Worm (Caenorhabditis elegans) whole organism, young adult: Measurements from ENCODE around the gene K03A11.6.

Experiments
- F22D6.2 ChIP-seq: sonication (generic microtip); optimal IDR thresholded peaks from 2 replicates; lab custom pipeline; 2016; ENCODE audit warnings: mild to moderate bottlenecking, missing genetic modification characterization, missing compliant biosample characterization
- F23B12.7 ChIP-seq: sonication (generic microtip); optimal IDR thresholded peaks from 2 replicates; lab custom pipeline; 2017; ENCODE audit warnings: missing genetic modification characterization, mild to moderate bottlenecking, missing compliant biosample characterization, antibody characterized with exemption, moderate library complexity; ENCODE audit not compliant: insufficient read depth
- F33H1.4 ChIP-seq: fragments of 200-800 bp; sonication (Bioruptor generic); IDR thresholded peaks from 2 replicates; pipeline ENCODE4 v1.3.6; 2022; ENCODE audit warnings: missing genetic modification reagents, missing genetic modification characterization, missing compliant biosample characterization
- F52B5.7 ChIP-seq: sonication (generic microtip); optimal IDR thresholded peaks from 2 replicates; lab custom pipeline; 2016; ENCODE audit warnings: mild to moderate bottlenecking, missing genetic modification characterization, missing compliant biosample characterization
- F55B11.4 ChIP-seq: sonication (generic microtip); optimal IDR thresholded peaks from 2 replicates; lab custom pipeline; 2016; ENCODE audit warnings: missing compliant biosample characterization, missing genetic modification characterization, borderline replicate concordance; ENCODE audit not compliant: insufficient read depth
- K11D2.4 ChIP-seq: fragments of 200-800 bp; sonication (Bioruptor generic); IDR thresholded peaks from 2 replicates; pipeline ENCODE4 v1.3.6; 2022; ENCODE audit warnings: missing genetic modification reagents, missing genetic modification characterization, missing compliant biosample characterization
- ama-1 ChIP-seq, 3 experiments: fragments of 150-350 bp in 1 of 3; sonication (generic microtip) in 2 of 3; optimal IDR thresholded peaks; 2 replicates each; lab custom pipeline; 2014 to 2018; ENCODE audit warnings: missing biosample characterization in 2 of 3, missing genetic modification characterization in 2 of 3, missing genetic modification reagents in 2 of 3
- athp-1 ChIP-seq: sonication (generic microtip); optimal IDR thresholded peaks from 2 replicates; lab custom pipeline; 2017; ENCODE audit warnings: mild to moderate bottlenecking, missing genetic modification characterization, missing compliant biosample characterization
- attf-3 ChIP-seq: fragments of 200-800 bp; sonication (Bioruptor generic); conservative IDR thresholded peaks from 2 replicates; pipeline ENCODE4 v1.3.6; 2022; ENCODE audit warnings: missing genetic modification reagents, missing genetic modification characterization, missing compliant biosample characterization
- cebp-2 ChIP-seq: fragments of 200-800 bp; sonication (Bioruptor generic); IDR thresholded peaks from 2 replicates; pipeline ENCODE4 v1.3.6; 2022; ENCODE audit warnings: missing genetic modification characterization, missing compliant biosample characterization
- dpff-1 ChIP-seq: sonication (generic microtip); optimal IDR thresholded peaks from 2 replicates; lab custom pipeline; 2017; ENCODE audit warnings: mild to moderate bottlenecking, missing genetic modification characterization, missing compliant biosample characterization
- efl-1 ChIP-seq: fragments of 150-350 bp; optimal IDR thresholded peaks from 2 replicates; lab custom pipeline; 2014; ENCODE audit warnings: missing biosample characterization, missing genetic modification reagents, missing genetic modification characterization
- egrh-3 ChIP-seq: fragments of 200-800 bp; sonication (Bioruptor generic); IDR thresholded peaks from 2 replicates; pipeline ENCODE4 v1.3.6; 2022; ENCODE audit warnings: missing genetic modification reagents, missing genetic modification characterization, missing compliant biosample characterization
- ekl-4 ChIP-seq: fragments of 200-800 bp; sonication (Bioruptor generic); IDR thresholded peaks from 2 replicates; pipeline ENCODE4 v1.3.6; 2022; ENCODE audit warnings: missing genetic modification reagents, missing genetic modification characterization, missing compliant biosample characterization
- ets-4 ChIP-seq: fragments of 200-800 bp; sonication (Bioruptor generic); optimal IDR thresholded peaks from 2 replicates; lab custom pipeline; 2018; ENCODE audit warnings: mild to moderate bottlenecking, missing genetic modification characterization, missing compliant biosample characterization
- let-526 ChIP-seq: fragments of 200-800 bp; sonication (Bioruptor generic); IDR thresholded peaks from 2 replicates; pipeline ENCODE4 v1.3.6; 2022; ENCODE audit warnings: missing genetic modification reagents, missing genetic modification characterization, missing compliant biosample characterization
- let-607 ChIP-seq, 2 experiments: fragments of 200-800 bp in 1 of 2; sonication (Bioruptor generic) in 1 of 2; sonication (generic microtip) in 1 of 2; optimal IDR thresholded peaks; 2 replicates each; lab custom pipeline; 2016 to 2018; ENCODE audit warnings: mild to moderate bottlenecking in 2 of 2, missing compliant biosample characterization in 2 of 2, missing genetic modification characterization in 2 of 2, moderate library complexity in 2 of 2, missing genotype in 1 of 2
- lin-54 ChIP-seq: fragments of 200-800 bp; sonication (Bioruptor generic); optimal IDR thresholded peaks from 2 replicates; lab custom pipeline; 2018; ENCODE audit warnings: mild to moderate bottlenecking, missing genetic modification characterization, missing compliant biosample characterization
- lsl-1 ChIP-seq: fragments of 200-800 bp; sonication (Bioruptor generic); optimal IDR thresholded peaks from 2 replicates; lab custom pipeline; 2018; ENCODE audit warnings: mild to moderate bottlenecking, missing genetic modification characterization, moderate library complexity, missing compliant biosample characterization
- lsy-27 ChIP-seq: sonication (generic microtip); optimal IDR thresholded peaks from 2 replicates; lab custom pipeline; 2017; ENCODE audit warnings: missing genetic modification characterization, mild to moderate bottlenecking, missing compliant biosample characterization, antibody characterized with exemption, missing genotype, borderline replicate concordance; ENCODE audit not compliant: insufficient read depth
- madf-10 ChIP-seq: sonication (generic microtip); optimal IDR thresholded peaks from 2 replicates; lab custom pipeline; 2016; ENCODE audit warnings: mild to moderate bottlenecking, missing genetic modification characterization, missing compliant biosample characterization
- mes-4 ChIP-seq: sonication (generic microtip); optimal IDR thresholded peaks from 2 replicates; lab custom pipeline; 2016; ENCODE audit warnings: missing genotype, missing genetic modification characterization, missing compliant biosample characterization
- mxl-1 ChIP-seq: sonication (generic microtip); optimal IDR thresholded peaks from 2 replicates; lab custom pipeline; 2016; ENCODE audit warnings: missing genetic modification characterization, missing compliant biosample characterization
- nhr-179 ChIP-seq: sonication (generic microtip); optimal IDR thresholded peaks from 2 replicates; lab custom pipeline; 2016; ENCODE audit warnings: mild to moderate bottlenecking, missing genetic modification characterization, missing compliant biosample characterization
- nhr-27 ChIP-seq: fragments of 200-800 bp; sonication (Bioruptor generic); optimal IDR thresholded peaks from 2 replicates; lab custom pipeline; 2018; ENCODE audit warnings: mild to moderate bottlenecking, missing genetic modification characterization, moderate library complexity, missing compliant biosample characterization
- nhr-80 ChIP-seq: sonication (generic microtip); optimal IDR thresholded peaks from 2 replicates; lab custom pipeline; 2016; ENCODE audit warnings: missing genetic modification characterization, missing compliant biosample characterization
- nhr-90 ChIP-seq: sonication (generic microtip); optimal IDR thresholded peaks from 2 replicates; lab custom pipeline; 2016; ENCODE audit warnings: missing genotype, mild to moderate bottlenecking, missing genetic modification characterization, missing compliant biosample characterization
- rcor-1 ChIP-seq: fragments of 200-800 bp; sonication (Bioruptor generic); IDR thresholded peaks from 2 replicates; pipeline ENCODE4 v1.3.6; 2022; ENCODE audit warnings: missing genetic modification reagents, missing genetic modification characterization, missing compliant biosample characterization
- rec-8 ChIP-seq, 2 experiments: sonication (generic microtip); optimal IDR thresholded peaks; 2 replicates each; lab custom pipeline; 2016; ENCODE audit warnings: mild to moderate bottlenecking in 2 of 2, missing genetic modification characterization in 2 of 2, missing genetic modification reagents in 2 of 2, missing genotype in 2 of 2, missing biosample characterization in 1 of 2, missing compliant biosample characterization in 1 of 2, moderate library complexity in 1 of 2
- sea-2 ChIP-seq: fragments of 200-800 bp; sonication (Bioruptor generic); IDR thresholded peaks from 2 replicates; pipeline ENCODE4 v1.3.6; 2022; ENCODE audit warnings: missing genetic modification characterization, missing compliant biosample characterization
- snpc-1.1 ChIP-seq: sonication (generic microtip); optimal IDR thresholded peaks from 2 replicates; lab custom pipeline; 2017; ENCODE audit warnings: missing genetic modification characterization, mild to moderate bottlenecking, missing compliant biosample characterization, antibody characterized with exemption, moderate library complexity, missing genotype, missing genetic modification reagents; ENCODE audit not compliant: insufficient read depth
- tbp1 ChIP-seq: fragments of 200-800 bp; sonication (Bioruptor generic); optimal IDR thresholded peaks from 2 replicates; lab custom pipeline; 2018; ENCODE audit warnings: mild to moderate bottlenecking, missing genetic modification characterization, missing compliant biosample characterization
- unc-130 ChIP-seq: sonication (generic microtip); optimal IDR thresholded peaks from 2 replicates; lab custom pipeline; 2016; ENCODE audit warnings: missing genetic modification reagents, missing genetic modification characterization, missing compliant biosample characterization
- unc-62 ChIP-seq: fragments of 150-350 bp; optimal IDR thresholded peaks from 2 replicates; lab custom pipeline; 2014; ENCODE audit warnings: missing biosample characterization, missing genetic modification reagents, missing genetic modification characterization
- xnd-1 ChIP-seq: sonication (generic microtip); optimal IDR thresholded peaks from 2 replicates; lab custom pipeline; 2016; ENCODE audit warnings: missing genotype, missing genetic modification reagents, missing genetic modification characterization, missing compliant biosample characterization
- ztf-22 ChIP-seq: fragments of 200-800 bp; sonication (Bioruptor generic); optimal IDR thresholded peaks from 2 replicates; lab custom pipeline; 2018; ENCODE audit warnings: mild to moderate bottlenecking, missing genetic modification characterization, moderate library complexity, missing compliant biosample characterization
- ztf-6 ChIP-seq: fragments of 200-800 bp; sonication (Bioruptor generic); IDR thresholded peaks from 2 replicates; pipeline ENCODE4 v1.3.6; 2022; ENCODE audit warnings: missing genetic modification reagents, missing genetic modification characterization, missing compliant biosample characterization

K03A11.6 gene

DNA sequence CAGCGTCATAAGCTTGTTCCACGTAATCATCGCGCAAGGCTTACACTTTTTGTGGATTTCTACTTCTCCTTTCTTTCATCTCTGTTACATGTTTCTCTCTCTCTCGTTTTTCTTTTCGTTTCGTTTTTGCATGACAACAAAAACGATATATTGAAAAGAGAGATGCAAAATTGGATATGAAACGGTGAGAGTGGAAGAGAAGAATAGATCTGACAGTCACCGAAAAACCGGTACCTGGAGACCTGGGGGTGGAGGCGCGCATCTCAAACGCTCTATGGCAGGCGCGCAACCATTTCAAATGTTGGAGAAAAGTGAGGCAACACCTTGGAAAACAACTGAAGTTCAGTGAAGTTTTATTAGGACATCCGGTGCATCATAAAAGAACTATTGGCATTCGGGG lies 46.0 kb upstream of the K03A11.6 start:
- TF ChIP-seq let-607 (tag; optimal IDR thresholded peaks at IDR 0.05; lab: Kevin White, UChicago) (no peak), dpff-1 (no peak), F55B11.4 (tag; lab: Kevin White, UChicago) (no peak), ztf-6 (no peak), mes-4 (no peak), lsl-1 (GFP tag; lab: Kevin White, UChicago) (no peak), K11D2.4 (GFP tag; lab: Robert Waterston, UW) (no peak), ets-4 (no peak), F52B5.7 (tag; lab: Kevin White, UChicago) (no peak), ztf-22 (GFP tag; lab: Kevin White, UChicago) (no peak), tbp1 (no peak), sea-2 (GFP tag; lab: Robert Waterston, UW) (no peak), athp-1 (tag; lab: Kevin White, UChicago) (no peak), xnd-1 (tag; lab: Kevin White, UChicago) (no peak), madf-10 (tag; lab: Kevin White, UChicago) (no peak)

DNA sequence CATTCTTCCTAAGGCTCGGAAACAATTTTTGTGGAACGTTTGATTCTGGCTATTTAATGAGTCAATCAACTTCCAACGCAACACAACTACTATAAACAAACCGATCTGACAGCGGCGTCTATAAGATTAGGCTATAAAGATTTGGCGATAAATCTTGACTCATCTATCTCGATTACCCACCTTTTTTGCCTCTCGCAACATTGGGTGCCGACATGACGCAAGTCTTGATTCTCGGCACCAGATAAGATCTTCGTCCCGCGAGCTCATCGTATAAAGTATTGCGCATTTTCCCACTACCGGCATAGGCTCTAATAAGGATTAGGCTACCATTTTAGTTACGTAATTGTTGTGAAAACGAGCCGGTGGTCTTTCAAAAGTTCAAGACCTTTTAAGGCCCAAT lies 43.8 kb upstream of the K03A11.6 start:
- TF ChIP-seq unc-130 (GFP tag; lab: Kevin White, UChicago) (no peak), K11D2.4 (GFP tag; lab: Robert Waterston, UW) (no peak), F33H1.4 (GFP tag; lab: Robert Waterston, UW) (no peak), nhr-179 (tag; lab: Kevin White, UChicago) (no peak), rcor-1 (GFP tag; lab: Robert Waterston, UW) (no peak), nhr-27 (no peak), snpc-1.1 (no peak), madf-10 (tag; lab: Kevin White, UChicago) (no peak), nhr-90 (tag; lab: Kevin White, UChicago) (no peak)

DNA sequence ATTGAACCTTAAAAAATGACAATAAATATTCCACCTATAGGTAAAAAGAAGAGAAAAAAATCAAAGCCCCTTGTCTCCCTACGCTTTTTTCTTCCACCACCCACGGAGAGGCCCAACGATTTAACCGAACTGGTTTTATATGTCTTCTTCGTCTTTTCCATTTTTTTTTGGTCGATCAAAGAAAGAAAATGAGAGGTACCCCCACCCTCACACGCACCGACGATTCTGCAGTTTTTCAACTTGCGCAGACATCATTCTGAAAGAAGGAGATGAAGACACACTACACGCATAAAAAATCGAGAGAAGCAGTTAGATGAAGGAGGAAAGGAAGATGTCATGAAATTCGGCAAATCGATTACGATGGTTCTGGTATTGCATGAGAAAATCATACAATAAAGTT lies 41.3 kb upstream of the K03A11.6 start:
- no peak for TF ChIP-seq mxl-1 (tag; lab: Kevin White, UChicago)
- TF ChIP-seq lin-54, result no peak
- no peak for TF ChIP-seq F33H1.4 (GFP tag; lab: Robert Waterston, UW)
- TF ChIP-seq madf-10 (tag; lab: Kevin White, UChicago), result no peak
- no peak for TF ChIP-seq ama-1 (optimal IDR thresholded peaks at IDR 0.05; lab: Kevin White, UChicago)
- TF ChIP-seq ama-1 (GFP tag; optimal IDR thresholded peaks at IDR 0.05; lab: Kevin White, UChicago), result no peak
- TF ChIP-seq nhr-80 (tag; lab: Kevin White, UChicago), result no peak
- no peak for TF ChIP-seq cebp-2 (GFP tag; lab: Robert Waterston, UW)

DNA sequence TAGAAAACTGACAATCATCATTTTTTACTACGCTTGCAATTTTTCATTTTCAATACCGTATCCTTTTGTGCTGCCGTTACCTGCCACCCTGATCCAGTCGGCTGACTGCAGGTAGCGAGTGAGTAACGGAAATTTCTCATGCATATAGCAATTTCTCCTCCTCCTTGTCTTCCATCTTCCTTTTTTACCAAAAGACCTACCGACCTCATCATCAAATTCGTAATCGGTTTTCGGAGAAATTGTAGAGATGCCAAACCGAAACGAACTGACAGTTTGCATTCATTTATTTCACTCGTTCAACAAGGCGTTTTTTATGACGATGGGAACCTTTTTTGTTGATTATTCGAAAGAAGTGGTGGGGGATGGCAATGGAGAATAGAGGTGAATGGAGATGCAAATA lies 39.4 kb upstream of the K03A11.6 start:
- TF ChIP-seq efl-1 (GFP tag; lab: Kevin White, UChicago) (no peak), lsy-27 (tag; lab: Kevin White, UChicago) (no peak), egrh-3 (GFP tag; lab: Robert Waterston, UW) (no peak), ekl-4 (GFP tag; lab: Robert Waterston, UW) (no peak), F23B12.7 (no peak), unc-62 (GFP tag; lab: Kevin White, UChicago) (no peak), attf-3 (no peak), F22D6.2 (tag; lab: Kevin White, UChicago) (no peak), rec-8 (tag; optimal IDR thresholded peaks at IDR 0.05; lab: Kevin White, UChicago) (no peak), let-526 (GFP tag; lab: Robert Waterston, UW) (no peak)
